Fruit fly (Drosophila melanogaster): ENCODE data around the gene CG7888.
A peak's percentile ranks its signal among the peaks of the same experiment; 100 is the strongest.

The CG7888 gene

DNA sequence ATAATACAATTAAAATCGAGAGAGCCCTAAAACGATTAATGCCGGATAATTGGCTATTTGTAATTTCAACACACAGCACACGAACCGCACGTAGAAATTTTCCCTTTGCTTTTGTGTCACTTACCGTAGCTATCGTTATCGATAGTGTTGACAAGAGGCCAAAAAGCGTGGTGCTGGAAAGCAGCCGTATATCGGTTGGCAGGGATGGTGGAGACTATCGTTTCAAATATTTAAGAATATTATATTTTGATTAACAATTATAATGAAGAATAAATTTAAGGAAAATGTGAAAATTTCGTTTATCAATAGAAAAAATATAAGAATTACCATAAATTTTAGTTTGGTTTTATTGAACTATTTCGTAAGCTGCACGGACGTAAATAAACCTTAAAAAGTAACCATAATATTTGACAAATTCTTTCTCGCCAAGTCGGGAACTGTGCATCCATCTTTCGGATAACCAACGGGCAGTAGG lies 39.2 kb downstream of the CG7888 start, which contains the start of gene JIL-1 (continued):
- peak; percentile 91 for TF ChIP-seq CG6791 (GFP tag; IDR thresholded peaks at IDR 0.05; ENCODE audit: partially characterized antibody)
- no peak for TF ChIP-seq pnt (GFP tag; optimal IDR thresholded peaks at IDR 0.05)
- peak; percentile 12 for TF ChIP-seq CG8944 (GFP tag; optimal IDR thresholded peaks at IDR 0.05)
- peak; percentile 41 for TF ChIP-seq CG18619 (GFP tag; optimal IDR thresholded peaks at IDR 0.05)
- TF ChIP-seq Myb (GFP tag; optimal IDR thresholded peaks at IDR 0.05): peak; percentile 31
- TF ChIP-seq CG12659 (GFP tag; optimal IDR thresholded peaks at IDR 0.05): peak; percentile 75
- peak; percentile 44 for TF ChIP-seq CG2712 (tag; optimal IDR thresholded peaks at IDR 0.05)
- no peak for TF ChIP-seq Eip74EF (GFP tag; optimal IDR thresholded peaks at IDR 0.05)
- TF ChIP-seq CG3726 (GFP tag; IDR thresholded peaks at IDR 0.05): no peak; the same call in 2 of the 3 replicates
- peak; percentile 61 for TF ChIP-seq CG17361 (GFP tag; IDR thresholded peaks at IDR 0.05)
- TF ChIP-seq knrl (GFP tag; IDR thresholded peaks at IDR 0.05; ENCODE audit: partially characterized antibody): peak; percentile 87
- TF ChIP-seq fd3F (GFP tag; optimal IDR thresholded peaks at IDR 0.05): peak; percentile 34
- peak; percentile 59; the same call in 1 of the 3 replicates for TF ChIP-seq CG11093 (GFP tag; IDR thresholded peaks at IDR 0.05)
- peak; percentile 55; the same call in 1 of the 3 replicates for TF ChIP-seq Mrtf (GFP tag; IDR thresholded peaks at IDR 0.05)
- peak; percentile 50 for TF ChIP-seq CG11723 (GFP tag; optimal IDR thresholded peaks at IDR 0.05)
- TF ChIP-seq CG2116 (GFP tag; optimal IDR thresholded peaks at IDR 0.05): peak; percentile 58
- no peak for TF ChIP-seq CG15011 (GFP tag; optimal IDR thresholded peaks at IDR 0.05)
- TF ChIP-seq row (GFP tag; IDR thresholded peaks at IDR 0.05): peak; percentile 93
- no peak for TF ChIP-seq CG3838 (GFP tag; optimal IDR thresholded peaks at IDR 0.05)
- TF ChIP-seq mld (GFP tag; IDR thresholded peaks at IDR 0.05; ENCODE audit: partially characterized antibody): peak; percentile 79
- peak; percentile 46 for TF ChIP-seq CG3407 (GFP tag; optimal IDR thresholded peaks at IDR 0.05)
- no peak for TF ChIP-seq CG6813 (GFP tag; optimal IDR thresholded peaks at IDR 0.05)
- TF ChIP-seq CG14014 (GFP tag; IDR thresholded peaks at IDR 0.05): peak; percentile 62
- peak; percentile 40 for TF ChIP-seq Elba2 (GFP tag; optimal IDR thresholded peaks at IDR 0.05)
- peak; percentile 28 for TF ChIP-seq CG10654 (GFP tag; optimal IDR thresholded peaks at IDR 0.05)
- peak; percentile 4 for TF ChIP-seq CG10431 (GFP tag; optimal IDR thresholded peaks at IDR 0.05)
- peak; percentile 17 for TF ChIP-seq cwo (GFP tag; optimal IDR thresholded peaks at IDR 0.05)
- no peak for TF ChIP-seq luna (GFP tag; optimal IDR thresholded peaks at IDR 0.05)
- peak; percentile 67 for TF ChIP-seq H2.0 (GFP tag; IDR thresholded peaks at IDR 0.05)
- no peak for TF ChIP-seq CG14965 (GFP tag; optimal IDR thresholded peaks at IDR 0.05; ENCODE audit: borderline replicate concordance)
- peak; percentile 39 for TF ChIP-seq Blimp-1 (GFP tag; optimal IDR thresholded peaks at IDR 0.05)
- 0 out of 3 replicates have a peak, but pooled peaks have one; percentile 45 for TF ChIP-seq CG7357 (GFP tag; IDR thresholded peaks at IDR 0.05)
- peak; percentile 28 for TF ChIP-seq CG33557 (GFP tag; optimal IDR thresholded peaks at IDR 0.05)
- TF ChIP-seq CG16815 (GFP tag; optimal IDR thresholded peaks at IDR 0.05): peak; percentile 57
- TF ChIP-seq E2f1 (GFP tag; IDR thresholded peaks at IDR 0.05): peak; percentile 65
- no peak for TF ChIP-seq Optix (GFP tag; IDR thresholded peaks at IDR 0.05)
- no peak for TF ChIP-seq her (GFP tag; optimal IDR thresholded peaks at IDR 0.05)
- peak; percentile 20; the same call in 1 of the 3 replicates for TF ChIP-seq CG11560 (tag; IDR thresholded peaks at IDR 0.05)
- peak in 1 of 2 experiments; percentile 31 for TF ChIP-seq bsh (GFP tag; optimal IDR thresholded peaks at IDR 0.05)
- TF ChIP-seq CG13424 (tag; optimal IDR thresholded peaks at IDR 0.05): peak; percentile 35
- TF ChIP-seq amos (GFP tag; IDR thresholded peaks at IDR 0.05; ENCODE audit: partially characterized antibody): peak; percentile 92
- TF ChIP-seq CG6765 (GFP tag; optimal IDR thresholded peaks at IDR 0.05): peak; percentile 46
- peak; percentile 28 for TF ChIP-seq abd-A (tag; optimal IDR thresholded peaks at IDR 0.05)
- peak; percentile 33 for TF ChIP-seq Asciz (GFP tag; optimal IDR thresholded peaks at IDR 0.05)
- peak; percentile 76; the same call in 1 of the 2 replicates for TF ChIP-seq lmd (GFP tag; IDR thresholded peaks at IDR 0.05)
- TF ChIP-seq Hr78 (GFP tag; optimal IDR thresholded peaks at IDR 0.05): no peak
- peak; percentile 60 for TF ChIP-seq CoRest (tag; optimal IDR thresholded peaks at IDR 0.05)
- peak; percentile 72; the same call in 1 of the 2 replicates for TF ChIP-seq CG16779 (GFP tag; IDR thresholded peaks at IDR 0.05)

Data from whole organism, embryonic.